Worm (Caenorhabditis elegans) whole organism, young adult: ENCODE data around the gene fipr-28.
"Not testable (repeated sequence)": the region's sequence is repeated elsewhere in the genome, so short reads cannot be mapped to it uniquely, and the experiment has no call there.

Source experiments
- ama-1 ChIP-seq, 3 experiments: fragments of 150-350 bp in 1 of 3; sonication (generic microtip) in 2 of 3; optimal IDR thresholded peaks; 2 replicates each; lab custom pipeline; 2014 to 2018; ENCODE audit warnings: missing biosample characterization in 2 of 3, missing genetic modification characterization in 2 of 3, missing genetic modification reagents in 2 of 3
- attf-3 ChIP-seq: fragments of 200-800 bp; sonication (Bioruptor generic); conservative IDR thresholded peaks from 2 replicates; pipeline ENCODE4 v1.3.6; 2022; ENCODE audit warnings: missing genetic modification reagents, missing genetic modification characterization, missing compliant biosample characterization
- ceh-79 ChIP-seq: sonication (generic microtip); optimal IDR thresholded peaks from 2 replicates; lab custom pipeline; 2017; ENCODE audit warnings: mild to moderate bottlenecking, missing genetic modification characterization, missing compliant biosample characterization
- egl-18 ChIP-seq: fragments of 200-800 bp; sonication (Bioruptor generic); IDR thresholded peaks from 2 replicates; pipeline ENCODE4 v1.3.6; 2022; ENCODE audit warnings: missing genetic modification reagents, missing genetic modification characterization, missing compliant biosample characterization
- nfya-2 ChIP-seq: fragments of 200-800 bp; sonication (Bioruptor generic); IDR thresholded peaks from 2 replicates; pipeline ENCODE4 v1.3.6; 2022; ENCODE audit warnings: missing genetic modification reagents, missing genetic modification characterization, missing compliant biosample characterization
- nhr-27 ChIP-seq: fragments of 200-800 bp; sonication (Bioruptor generic); optimal IDR thresholded peaks from 2 replicates; lab custom pipeline; 2018; ENCODE audit warnings: mild to moderate bottlenecking, missing genetic modification characterization, moderate library complexity, missing compliant biosample characterization
- rcor-1 ChIP-seq: fragments of 200-800 bp; sonication (Bioruptor generic); IDR thresholded peaks from 2 replicates; pipeline ENCODE4 v1.3.6; 2022; ENCODE audit warnings: missing genetic modification reagents, missing genetic modification characterization, missing compliant biosample characterization

DNA sequence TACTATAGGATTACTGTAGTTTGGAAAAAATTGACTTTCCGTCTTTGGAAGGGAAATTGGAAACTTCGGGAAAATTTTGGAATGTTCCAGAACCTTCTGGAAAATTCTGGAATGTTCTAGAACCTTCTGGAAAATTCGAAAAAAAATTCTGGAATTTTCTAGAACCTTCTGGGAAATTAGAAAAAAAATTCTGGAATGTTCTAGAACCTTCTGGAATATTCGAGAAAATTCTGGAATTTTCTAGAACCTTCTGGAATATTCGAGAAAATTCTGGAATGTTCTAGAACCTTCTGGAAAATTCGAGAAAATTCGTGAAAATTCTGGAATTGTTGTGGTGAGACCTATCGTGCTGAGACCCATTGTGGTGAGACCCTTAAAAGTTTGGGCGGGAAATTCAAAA is 12.7 kb upstream of the fipr-28 start:
- not testable (repeated sequence) for TF ChIP-seq rcor-1 (GFP tag; lab: Robert Waterston, UW); ama-1 (optimal IDR thresholded peaks at IDR 0.05; lab: Kevin White, UChicago); ama-1 (GFP tag; optimal IDR thresholded peaks at IDR 0.05; lab: Kevin White, UChicago); nfya-2 (GFP tag; lab: Robert Waterston, UW); attf-3 (GFP tag; lab: Robert Waterston, UW); ceh-79; nhr-27 (tag; lab: Kevin White, UChicago); egl-18 (GFP tag; lab: Robert Waterston, UW)
